Worm (Caenorhabditis elegans): ENCODE measurements around the gene snpc-3.1.

The snpc-3.1 gene

DNA sequence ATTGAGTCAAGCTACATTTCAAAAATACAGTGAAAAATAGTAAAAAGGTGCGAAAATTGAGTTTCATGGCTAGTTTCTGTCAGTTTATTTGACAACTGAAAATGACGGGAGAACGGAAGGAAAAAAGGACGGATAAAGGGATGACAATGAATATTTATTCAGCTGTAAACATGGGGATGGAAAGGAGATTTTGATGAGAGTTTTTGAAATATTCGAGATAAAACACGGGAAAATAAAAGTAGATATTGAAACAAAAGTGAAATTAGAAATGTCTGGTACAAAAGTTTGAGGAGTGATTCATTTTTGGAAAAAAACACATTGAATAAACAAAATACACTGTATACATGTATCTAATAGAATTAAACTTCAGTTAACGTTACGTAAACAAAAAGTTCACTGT lies 3.8 kb downstream of the snpc-3.1 start, which contains the start of gene T11F8.12:
Gene T11F8.12, minus strand, starts transcription at position 101 of the 400 bp plus-strand sequence.
- TF ChIP-seq sem-2 (GFP tag; optimal IDR thresholded peaks at IDR 0.05) (no peak), M03D4.4 (tag; optimal IDR thresholded peaks at IDR 0.05) (no peak), nhr-12 (tag; optimal IDR thresholded peaks at IDR 0.05) (no peak), mls-2 (tag; optimal IDR thresholded peaks at IDR 0.05) (no peak), ham-2 (GFP tag; optimal IDR thresholded peaks at IDR 0.05) (no peak), nhr-2 (tag; optimal IDR thresholded peaks at IDR 0.05) (no peak), ceh-83 (GFP tag; optimal IDR thresholded peaks at IDR 0.05) (no peak), unc-62 (GFP tag; optimal IDR thresholded peaks at IDR 0.05) (no peak), ces-1 (GFP tag; optimal IDR thresholded peaks at IDR 0.05) (no peak), elt-1 (tag; optimal IDR thresholded peaks at IDR 0.05; ENCODE audit: borderline replicate concordance, insufficient read depth) (no peak), ceh-39 (tag; optimal IDR thresholded peaks at IDR 0.05) (no peak), pha-4 (tag; optimal IDR thresholded peaks at IDR 0.05) (no peak), nhr-28 (tag; optimal IDR thresholded peaks at IDR 0.05) (no peak), sptf-1 (tag; optimal IDR thresholded peaks at IDR 0.05) (no peak)

DNA sequence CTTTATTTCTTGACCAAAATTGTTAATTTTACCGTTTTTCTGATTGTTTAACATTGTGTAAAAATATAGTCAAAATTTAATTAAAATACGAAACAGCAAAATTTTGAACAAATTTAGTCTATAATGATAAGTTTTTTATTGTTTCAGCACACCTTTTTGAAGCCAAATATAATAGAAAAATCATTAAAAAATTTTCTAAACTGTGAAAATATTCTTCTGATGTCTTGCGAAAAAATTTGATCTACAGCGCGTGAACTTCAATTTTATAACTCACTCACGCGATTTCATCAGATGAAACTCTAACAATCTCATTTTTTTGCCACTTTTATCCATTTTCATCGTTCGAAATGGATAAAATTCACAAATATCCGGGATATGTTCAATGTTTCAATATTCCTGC lies 6.8 kb downstream of the snpc-3.1 start, which contains the start of gene T11F8.1:
Gene T11F8.1, plus strand, starts transcription at position 301 of the 400 bp plus-strand sequence.
- no peak for TF ChIP-seq zip-8 (tag; optimal IDR thresholded peaks at IDR 0.05)
- TF ChIP-seq ceh-39 (tag; optimal IDR thresholded peaks at IDR 0.05), result no peak
- TF ChIP-seq unc-120 (tag; optimal IDR thresholded peaks at IDR 0.05; ENCODE audit: poor library complexity, severe bottlenecking), result no peak
- TF ChIP-seq nhr-237 (tag; optimal IDR thresholded peaks at IDR 0.05), result no peak
- TF ChIP-seq nhr-12 (tag; optimal IDR thresholded peaks at IDR 0.05), result no peak
- no peak for TF ChIP-seq elt-1 (tag; optimal IDR thresholded peaks at IDR 0.05; ENCODE audit: borderline replicate concordance, insufficient read depth)
- no peak for TF ChIP-seq unc-39 (tag; optimal IDR thresholded peaks at IDR 0.05)
- no peak for TF ChIP-seq ceh-83 (GFP tag; optimal IDR thresholded peaks at IDR 0.05)

DNA sequence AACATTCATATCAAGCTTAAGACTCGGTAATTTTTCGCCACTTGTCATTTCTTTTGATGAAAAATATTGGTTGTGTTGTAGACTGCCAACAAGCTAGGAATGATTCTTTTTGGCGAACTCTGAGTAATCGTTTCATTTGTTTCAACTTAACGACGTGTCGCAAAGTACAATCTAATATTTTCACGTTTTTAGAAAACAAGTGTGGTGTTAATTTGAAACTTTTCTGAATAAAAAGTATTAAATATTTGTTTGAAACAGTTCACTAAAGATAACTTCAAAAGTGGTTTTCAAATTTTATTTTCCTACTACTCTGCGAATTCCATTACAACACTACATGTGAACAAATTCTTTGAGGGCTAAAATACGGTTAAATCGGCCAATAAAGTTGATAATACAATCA lies 9.6 kb downstream of the snpc-3.1 start, which contains the start of gene T11F8.4:
Gene T11F8.4, minus strand, starts transcription at position 101 of the 400 bp plus-strand sequence.
- TF ChIP-seq ceh-43 (GFP tag; optimal IDR thresholded peaks at IDR 0.05) (no peak), mep-1 (tag; optimal IDR thresholded peaks at IDR 0.05) (no peak), lin-13 (tag; optimal IDR thresholded peaks at IDR 0.05) (no peak), drap-1 (GFP tag; optimal IDR thresholded peaks at IDR 0.05) (no peak), hlh-1 (tag; optimal IDR thresholded peaks at IDR 0.05) (no peak), bed-3 (GFP tag; optimal IDR thresholded peaks at IDR 0.05) (no peak), ces-1 (GFP tag; optimal IDR thresholded peaks at IDR 0.05) (no peak), elt-3 (tag; optimal IDR thresholded peaks at IDR 0.05) (no peak), zip-8 (tag; optimal IDR thresholded peaks at IDR 0.05) (no peak), tbx-8 (GFP tag; optimal IDR thresholded peaks at IDR 0.05) (no peak), sptf-1 (tag; optimal IDR thresholded peaks at IDR 0.05) (no peak), lin-32 (GFP tag; optimal IDR thresholded peaks at IDR 0.05) (no peak), unc-39 (tag; optimal IDR thresholded peaks at IDR 0.05) (no peak), elt-1 (tag; optimal IDR thresholded peaks at IDR 0.05; ENCODE audit: borderline replicate concordance, insufficient read depth) (no peak), cnd-1 (tag; optimal IDR thresholded peaks at IDR 0.05) (no peak), flh-1 (GFP tag; optimal IDR thresholded peaks at IDR 0.05) (no peak), blmp-1 (tag; optimal IDR thresholded peaks at IDR 0.05) (no peak), ceh-83 (GFP tag; optimal IDR thresholded peaks at IDR 0.05) (no peak)

ce11 chrIV:5473098-5473497 lies 13.0 kb downstream of the snpc-3.1 start:
- TF ChIP-seq snpc-4 (tag; optimal IDR thresholded peaks at IDR 0.05) (no peak), nhr-28 (tag; optimal IDR thresholded peaks at IDR 0.05) (no peak), elt-3 (tag; optimal IDR thresholded peaks at IDR 0.05) (no peak), bed-3 (GFP tag; optimal IDR thresholded peaks at IDR 0.05) (no peak)

DNA sequence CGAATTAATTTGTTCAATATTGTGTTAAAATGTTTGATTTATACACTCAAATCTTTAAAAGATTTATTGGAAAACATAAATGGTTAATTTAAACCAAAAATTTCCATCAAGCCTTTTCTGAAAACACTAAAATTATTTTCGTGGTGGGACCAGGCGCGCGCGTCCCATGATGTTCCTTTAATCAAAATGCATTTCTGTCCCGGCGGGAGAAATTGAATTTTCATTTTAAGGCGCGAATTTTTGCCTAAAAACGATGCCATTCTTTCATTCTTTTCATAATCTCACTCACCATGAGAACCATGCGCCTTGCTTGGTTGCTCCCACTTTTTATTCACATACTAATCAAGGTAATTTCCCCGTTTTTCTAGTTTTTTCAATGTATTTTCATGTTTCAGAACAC lies 16.3 kb downstream of the snpc-3.1 start, which contains the start of gene rme-2:
Gene rme-2, plus strand, starts transcription at position 288 of the 400 bp plus-strand sequence.
- TF ChIP-seq lin-32 (GFP tag; optimal IDR thresholded peaks at IDR 0.05) (no peak), ceh-39 (tag; optimal IDR thresholded peaks at IDR 0.05) (no peak), sem-2 (GFP tag; optimal IDR thresholded peaks at IDR 0.05) (no peak), nhr-2 (tag; optimal IDR thresholded peaks at IDR 0.05) (no peak), nhr-12 (tag; optimal IDR thresholded peaks at IDR 0.05) (no peak), ces-1 (GFP tag; optimal IDR thresholded peaks at IDR 0.05) (no peak), lsy-2 (tag; optimal IDR thresholded peaks at IDR 0.05) (no peak), sptf-1 (tag; optimal IDR thresholded peaks at IDR 0.05) (no peak), hlh-1 (tag; optimal IDR thresholded peaks at IDR 0.05) (no peak), blmp-1 (tag; optimal IDR thresholded peaks at IDR 0.05) (no peak), nhr-237 (tag; optimal IDR thresholded peaks at IDR 0.05) (no peak), snpc-4 (tag; optimal IDR thresholded peaks at IDR 0.05) (no peak), unc-62 (GFP tag; optimal IDR thresholded peaks at IDR 0.05) (no peak), lin-13 (tag; optimal IDR thresholded peaks at IDR 0.05) (no peak), zip-8 (tag; optimal IDR thresholded peaks at IDR 0.05) (no peak), elt-3 (tag; optimal IDR thresholded peaks at IDR 0.05) (no peak)
